Fruit fly (Drosophila melanogaster) whole organism, embryonic: ENCODE data around the gene ppk20.

Source experiments
- Asciz ChIP-seq: fragments of 200-800 bp; sonication (Bioruptor generic); optimal IDR thresholded peaks from 2 replicates; lab custom pipeline; 2017; ENCODE audit warnings: missing biosample characterization, mild to moderate bottlenecking, missing genetic modification characterization, missing genetic modification reagents
- CG11504 ChIP-seq: fragments of 200-800 bp; sonication (Bioruptor generic); optimal IDR thresholded peaks from 3 replicates; lab custom pipeline; 2019; ENCODE audit warnings: missing biosample characterization, mild to moderate bottlenecking, missing genetic modification characterization, moderate library complexity
- CG11696 ChIP-seq: fragments of 200-800 bp; sonication (Bioruptor generic); IDR thresholded peaks from 2 replicates; pipeline ENCODE4 v1.3.6; 2022; ENCODE audit warnings: missing biosample characterization, missing genetic modification characterization
- CG12769 ChIP-seq: fragments of 200-800 bp; sonication (Bioruptor generic); optimal IDR thresholded peaks from 2 replicates; lab custom pipeline; 2019; ENCODE audit warnings: missing biosample characterization, mild to moderate bottlenecking, missing genetic modification characterization, moderate library complexity
- CG13424 ChIP-seq: fragments of 200-800 bp; sonication (Bioruptor generic); optimal IDR thresholded peaks from 2 replicates; lab custom pipeline; 2019; ENCODE audit warnings: missing biosample characterization, mild to moderate bottlenecking, missing genetic modification characterization, moderate library complexity
- CG14667 ChIP-seq: fragments of 200-800 bp; sonication (Bioruptor generic); IDR thresholded peaks from 2 replicates; pipeline ENCODE4 v1.3.6; 2022; ENCODE audit warnings: missing biosample characterization, missing genetic modification characterization
- CG15011 ChIP-seq: fragments of 200-800 bp; sonication (Bioruptor generic); optimal IDR thresholded peaks from 3 replicates; lab custom pipeline; 2018; ENCODE audit warnings: missing biosample characterization, mild to moderate bottlenecking, missing genetic modification characterization
- CG16863 ChIP-seq: fragments of 200-800 bp; sonication (Bioruptor generic); optimal IDR thresholded peaks from 3 replicates; lab custom pipeline; 2016; ENCODE audit warnings: missing biosample characterization, missing genetic modification characterization
- CG1792 ChIP-seq: fragments of 200-800 bp; sonication (Bioruptor generic); optimal IDR thresholded peaks from 2 replicates; lab custom pipeline; 2016; ENCODE audit warnings: missing biosample characterization, missing genetic modification characterization
- CG18262 ChIP-seq: fragments of 200-800 bp; optimal IDR thresholded peaks from 3 replicates; lab custom pipeline; 2019; ENCODE audit warnings: missing biosample characterization, mild to moderate bottlenecking, missing genetic modification characterization, moderate library complexity
- CG2199 ChIP-seq: fragments of 200-800 bp; sonication (Bioruptor generic); IDR thresholded peaks from 3 replicates; pipeline ENCODE4 v1.3.6; 2022; ENCODE audit warnings: missing biosample characterization, missing genetic modification characterization
- CG30020 ChIP-seq: fragments of 200-800 bp; optimal IDR thresholded peaks from 2 replicates; lab custom pipeline; 2019; ENCODE audit warnings: missing biosample characterization, mild to moderate bottlenecking, missing genetic modification characterization, moderate library complexity
- CG30403 ChIP-seq: fragments of 200-800 bp; sonication (Bioruptor generic); optimal IDR thresholded peaks from 3 replicates; lab custom pipeline; 2016; ENCODE audit warnings: missing biosample characterization, missing genetic modification characterization
- CG6854 ChIP-seq: fragments of 200-800 bp; sonication (Bioruptor generic); optimal IDR thresholded peaks from 3 replicates; lab custom pipeline; 2017; ENCODE audit warnings: missing biosample characterization, mild to moderate bottlenecking, missing genetic modification characterization
- CG7372 ChIP-seq: fragments of 200-800 bp; sonication (Bioruptor generic); IDR thresholded peaks from 2 replicates; pipeline ENCODE4 v1.3.6; 2022; ENCODE audit warnings: missing biosample characterization, missing genetic modification characterization
- CG8478 ChIP-seq: fragments of >200 bp; optimal IDR thresholded peaks from 2 replicates; lab custom pipeline; 2018
- Doc3 ChIP-seq: fragments of 200-800 bp; sonication (Bioruptor generic); IDR thresholded peaks from 3 replicates; pipeline ENCODE4 v1.3.6; 2022; ENCODE audit warnings: missing biosample characterization, missing genetic modification characterization; ENCODE audit not compliant: partially characterized antibody
- HLH54F ChIP-seq: fragments of 200-800 bp; sonication (Bioruptor generic); optimal IDR thresholded peaks from 3 replicates; lab custom pipeline; 2016; ENCODE audit warnings: missing biosample characterization, missing genetic modification characterization
- HmgD ChIP-seq: fragments of 200-800 bp; sonication (Bioruptor generic); optimal IDR thresholded peaks from 3 replicates; lab custom pipeline; 2016; ENCODE audit warnings: missing biosample characterization, missing genetic modification characterization
- HmgZ ChIP-seq: fragments of 200-800 bp; sonication (Bioruptor generic); optimal IDR thresholded peaks from 2 replicates; lab custom pipeline; 2018; ENCODE audit warnings: missing biosample characterization, mild to moderate bottlenecking, missing genetic modification characterization
- Hr51 ChIP-seq, 2 experiments: fragments of 200-800 bp; sonication (Bioruptor generic); optimal IDR thresholded peaks; 2 replicates in 1 of 2; 3 replicates in 1 of 2; lab custom pipeline; 2016 to 2018; ENCODE audit warnings: missing biosample characterization in 2 of 2, missing genetic modification characterization in 2 of 2, mild to moderate bottlenecking in 1 of 2, moderate library complexity in 1 of 2
- Max ChIP-seq: fragments of 200-800 bp; sonication (Bioruptor generic); optimal IDR thresholded peaks from 2 replicates; lab custom pipeline; 2016; ENCODE audit warnings: missing biosample characterization, mild to moderate bottlenecking, missing genetic modification characterization
- Myb ChIP-seq: fragments of 200-800 bp; sonication (Bioruptor generic); optimal IDR thresholded peaks from 2 replicates; lab custom pipeline; 2016; ENCODE audit warnings: missing biosample characterization, missing genetic modification characterization
- Neu2 ChIP-seq: fragments of 200-800 bp; sonication (Bioruptor generic); optimal IDR thresholded peaks from 3 replicates; lab custom pipeline; 2016; ENCODE audit warnings: missing biosample characterization, missing genetic modification characterization, borderline replicate concordance
- Oli ChIP-seq: fragments of 200-800 bp; sonication (Bioruptor generic); optimal IDR thresholded peaks from 2 replicates; lab custom pipeline; 2018; ENCODE audit warnings: missing biosample characterization, mild to moderate bottlenecking, missing genetic modification characterization, moderate library complexity
- Tbp ChIP-seq: fragments of >200 bp; optimal IDR thresholded peaks from 2 replicates; lab custom pipeline; 2018; ENCODE audit warnings: missing biosample characterization, missing genetic modification characterization
- Trl ChIP-seq, 3 experiments: fragments of >200 bp in 2 of 3; fragments of 200-800 bp in 1 of 3; sonication (Bioruptor generic) in 1 of 3; optimal IDR thresholded peaks; 2 replicates in 1 of 3; 3 replicates in 2 of 3; lab custom pipeline; 2016 to 2017; ENCODE audit warnings: missing biosample characterization in 1 of 3, missing genetic modification characterization in 1 of 3
- Xbp1 ChIP-seq: fragments of 200-800 bp; sonication (Bioruptor generic); optimal IDR thresholded peaks from 3 replicates; lab custom pipeline; 2016; ENCODE audit warnings: missing biosample characterization, mild to moderate bottlenecking, missing genetic modification characterization
- Xrp1 ChIP-seq: fragments of 200-800 bp; sonication (Bioruptor generic); IDR thresholded peaks from 2 replicates; pipeline ENCODE4 v1.3.6; 2022; ENCODE audit warnings: missing biosample characterization, missing genetic modification characterization
- bcd ChIP-seq: fragments of 200-800 bp; sonication (Bioruptor generic); optimal IDR thresholded peaks from 2 replicates; lab custom pipeline; 2017; ENCODE audit warnings: missing biosample characterization, mild to moderate bottlenecking, missing genetic modification characterization
- btn ChIP-seq: fragments of 200-800 bp; sonication (Bioruptor generic); optimal IDR thresholded peaks from 2 replicates; lab custom pipeline; 2016; ENCODE audit warnings: missing biosample characterization, missing genetic modification characterization
- chn ChIP-seq: fragments of 200-800 bp; sonication (Bioruptor generic); optimal IDR thresholded peaks from 2 replicates; lab custom pipeline; 2016; ENCODE audit warnings: missing biosample characterization, missing genetic modification characterization
- ci ChIP-seq: fragments of 200-800 bp; sonication (Bioruptor generic); IDR thresholded peaks from 3 replicates; pipeline ENCODE4 v1.3.6; 2022; ENCODE audit warnings: missing biosample characterization, missing genetic modification characterization
- croc ChIP-seq: fragments of 200-800 bp; sonication (Bioruptor generic); conservative IDR thresholded peaks from 3 replicates; pipeline ENCODE4 v1.3.6; 2022; ENCODE audit warnings: missing biosample characterization, missing genetic modification characterization
- disco-r ChIP-seq: fragments of 200-800 bp; sonication (Bioruptor generic); optimal IDR thresholded peaks from 2 replicates; lab custom pipeline; 2016; ENCODE audit warnings: missing biosample characterization, missing genetic modification characterization
- gfzf ChIP-seq: fragments of 200-800 bp; sonication (Bioruptor generic); optimal IDR thresholded peaks from 2 replicates; lab custom pipeline; 2016; ENCODE audit warnings: missing biosample characterization, mild to moderate bottlenecking, missing genetic modification characterization, moderate library complexity
- gsb-n ChIP-seq: fragments of 200-800 bp; sonication (Bioruptor generic); optimal IDR thresholded peaks from 3 replicates; lab custom pipeline; 2018; ENCODE audit warnings: missing biosample characterization, mild to moderate bottlenecking, missing genetic modification characterization
- her ChIP-seq: fragments of 200-800 bp; sonication (Bioruptor generic); optimal IDR thresholded peaks from 2 replicates; lab custom pipeline; 2016; ENCODE audit warnings: missing biosample characterization, missing genetic modification characterization
- lola ChIP-seq, 3 experiments: fragments of >200 bp in 2 of 3; fragments of 200-800 bp in 1 of 3; sonication (Bioruptor generic) in 1 of 3; optimal IDR thresholded peaks; 2 replicates each; lab custom pipeline; 2017 to 2019; ENCODE audit warnings: missing biosample characterization in 3 of 3, missing genetic modification characterization in 3 of 3, mild to moderate bottlenecking in 1 of 3, moderate library complexity in 1 of 3
- odd ChIP-seq: fragments of 200-800 bp; sonication (Bioruptor generic); optimal IDR thresholded peaks from 2 replicates; lab custom pipeline; 2017; ENCODE audit warnings: missing biosample characterization, mild to moderate bottlenecking, missing genetic modification characterization
- p53 ChIP-seq: fragments of 200-800 bp; sonication (Bioruptor generic); optimal IDR thresholded peaks from 2 replicates; lab custom pipeline; 2016; ENCODE audit warnings: missing biosample characterization, missing genetic modification characterization
- pfk ChIP-seq: fragments of 200-800 bp; sonication (Bioruptor generic); optimal IDR thresholded peaks from 2 replicates; lab custom pipeline; 2018; ENCODE audit warnings: missing biosample characterization, mild to moderate bottlenecking, missing genetic modification characterization, moderate library complexity
- psq ChIP-seq: fragments of 200-800 bp; sonication (Bioruptor generic); optimal IDR thresholded peaks from 2 replicates; lab custom pipeline; 2017; ENCODE audit warnings: missing biosample characterization, missing genetic modification characterization
- repo ChIP-seq: fragments of 200-800 bp; sonication (Bioruptor generic); optimal IDR thresholded peaks from 2 replicates; lab custom pipeline; 2016; ENCODE audit warnings: missing biosample characterization, missing genetic modification characterization
- rib ChIP-seq: fragments of 200-800 bp; sonication (Bioruptor generic); IDR thresholded peaks from 2 replicates; pipeline ENCODE4 v1.3.6; 2022; ENCODE audit warnings: missing biosample characterization, missing genetic modification characterization
- ro ChIP-seq: fragments of 200-800 bp; sonication (Bioruptor generic); IDR thresholded peaks from 2 replicates; pipeline ENCODE4 v1.3.6; 2022; ENCODE audit warnings: missing biosample characterization, missing genetic modification characterization
- seq ChIP-seq: fragments of 200-800 bp; sonication (Bioruptor generic); IDR thresholded peaks from 2 replicates; pipeline ENCODE4 v1.3.6; 2022; ENCODE audit warnings: missing biosample characterization, missing genetic modification characterization
- sna ChIP-seq: fragments of 200-800 bp; sonication (Bioruptor generic); IDR thresholded peaks from 2 replicates; pipeline ENCODE4 v1.3.6; 2022; ENCODE audit warnings: missing biosample characterization, missing genetic modification characterization; ENCODE audit not compliant: partially characterized antibody
- sob ChIP-seq: fragments of 200-800 bp; sonication (Bioruptor generic); IDR thresholded peaks from 2 replicates; pipeline ENCODE4 v1.3.6; 2022; ENCODE audit warnings: missing biosample characterization, missing genetic modification characterization
- tap ChIP-seq: fragments of 200-800 bp; optimal IDR thresholded peaks from 3 replicates; lab custom pipeline; 2019; ENCODE audit warnings: missing biosample characterization, mild to moderate bottlenecking, missing genetic modification characterization, moderate library complexity
- trem ChIP-seq: fragments of 200-800 bp; optimal IDR thresholded peaks from 3 replicates; lab custom pipeline; 2019; ENCODE audit warnings: missing biosample characterization, mild to moderate bottlenecking, missing genetic modification characterization, moderate library complexity

ppk20 gene

DNA sequence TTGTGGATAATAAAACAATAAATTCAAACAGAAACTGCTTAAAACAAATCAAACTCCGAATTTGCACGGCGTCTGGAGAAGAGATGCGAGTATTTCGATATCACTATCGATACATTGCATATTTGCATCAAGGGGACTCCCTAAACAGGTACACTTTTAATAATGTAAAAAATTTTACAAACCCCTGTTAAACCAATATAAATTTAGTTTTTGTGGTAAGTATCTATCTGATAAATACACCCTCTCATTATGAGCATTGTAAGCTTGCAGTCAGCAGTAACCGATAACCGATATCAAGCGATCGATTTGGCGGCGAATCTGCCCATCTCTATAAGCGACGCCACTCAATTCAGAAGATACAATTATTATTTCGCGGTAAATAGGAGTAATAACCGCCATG is 6.7 kb upstream of the ppk20 start, which contains the start of the genes Bub3 and Cap-D2 (continued):
- peak; percentile 68 for TF ChIP-seq Myb (GFP tag; lab: Kevin White, UChicago)
- no peak for TF ChIP-seq HmgD (GFP tag; lab: Kevin White, UChicago)
- peak in 1 of 2 experiments; percentile 70 for TF ChIP-seq Hr51 (GFP tag; optimal IDR thresholded peaks at IDR 0.05; lab: Kevin White, UChicago)
- TF ChIP-seq CG18262 (tag; lab: Kevin White, UChicago): no peak
- TF ChIP-seq seq (GFP tag; lab: Robert Waterston, UW): peak; percentile 58
- TF ChIP-seq Doc3 (GFP tag; lab: Robert Waterston, UW): peak; percentile 86
- TF ChIP-seq croc: no peak
- peak; percentile 85 for TF ChIP-seq sob (GFP tag; lab: Robert Waterston, UW)
- TF ChIP-seq CG13424 (tag; lab: Kevin White, UChicago): peak; percentile 77
- no peak for TF ChIP-seq CG30020
- no peak for TF ChIP-seq Trl (optimal IDR thresholded peaks at IDR 0.05; lab: Kevin White, UChicago)
- peak; percentile 81 for TF ChIP-seq Trl (GFP tag; optimal IDR thresholded peaks at IDR 0.05; lab: Kevin White, UChicago)
- no peak for TF ChIP-seq gsb-n (tag; lab: Kevin White, UChicago)
- no peak for TF ChIP-seq CG2199 (GFP tag; lab: Robert Waterston, UW)
- TF ChIP-seq Oli (tag; lab: Kevin White, UChicago): peak; percentile 43
- no peak for TF ChIP-seq CG15011 (GFP tag; lab: Kevin White, UChicago)
- TF ChIP-seq rib: peak; percentile 56; the same call in 1 of the 2 replicates
- TF ChIP-seq CG8478 (lab: Kevin White, UChicago): no peak
- peak; percentile 84 for TF ChIP-seq chn (GFP tag; lab: Kevin White, UChicago)
- no peak for TF ChIP-seq disco-r
- peak; percentile 20 for TF ChIP-seq gfzf
- peak; percentile 92 for TF ChIP-seq sna (GFP tag; lab: Robert Waterston, UW)
- peak; percentile 55 for TF ChIP-seq her (GFP tag; lab: Kevin White, UChicago)
- peak; percentile 80 for TF ChIP-seq Xrp1
- peak; percentile 67 for TF ChIP-seq bcd (GFP tag; lab: Kevin White, UChicago)
- peak; percentile 66 for TF ChIP-seq CG16863 (GFP tag; lab: Kevin White, UChicago)
- TF ChIP-seq tap (tag; lab: Kevin White, UChicago): peak; percentile 43
- TF ChIP-seq pfk: no peak
- TF ChIP-seq CG11504 (tag; lab: Kevin White, UChicago): no peak
- TF ChIP-seq CG30403: peak; percentile 77
- no peak for TF ChIP-seq Tbp (GFP tag; lab: Kevin White, UChicago)
- peak; percentile 12 for TF ChIP-seq Neu2 (GFP tag; lab: Kevin White, UChicago)
- TF ChIP-seq repo (GFP tag; lab: Kevin White, UChicago): peak; percentile 73
- TF ChIP-seq CG14667 (GFP tag; lab: Robert Waterston, UW): peak; percentile 54
- TF ChIP-seq Xbp1 (GFP tag; lab: Kevin White, UChicago): peak; percentile 79
- peak; percentile 87 for TF ChIP-seq trem (tag; lab: Kevin White, UChicago)
- TF ChIP-seq odd (GFP tag; lab: Kevin White, UChicago): no peak
- TF ChIP-seq btn (GFP tag; lab: Kevin White, UChicago): peak; percentile 78
- peak; percentile 72 for TF ChIP-seq HLH54F (GFP tag; lab: Kevin White, UChicago)
- TF ChIP-seq Asciz (GFP tag; lab: Kevin White, UChicago): no peak
- TF ChIP-seq lola (GFP tag; optimal IDR thresholded peaks at IDR 0.05; lab: Kevin White, UChicago): peak in 1 of 3 experiments; percentile 68
- TF ChIP-seq p53 (GFP tag; lab: Kevin White, UChicago): peak; percentile 33
- no peak for TF ChIP-seq psq (GFP tag; lab: Kevin White, UChicago)
- no peak for TF ChIP-seq CG6854
- no peak for TF ChIP-seq CG11696 (GFP tag; lab: Robert Waterston, UW)
- TF ChIP-seq ci (GFP tag; lab: Robert Waterston, UW): peak; percentile 82
- TF ChIP-seq CG1792: peak; percentile 26
- no peak for TF ChIP-seq CG12769 (tag; lab: Kevin White, UChicago)
- no peak for TF ChIP-seq ro (GFP tag; lab: Robert Waterston, UW)
- peak; percentile 78 for TF ChIP-seq Max (GFP tag; lab: Kevin White, UChicago)
- peak; percentile 57 for TF ChIP-seq CG7372 (GFP tag; lab: Robert Waterston, UW)
- peak; percentile 68 for TF ChIP-seq HmgZ (tag; lab: Kevin White, UChicago)
